Worm (Caenorhabditis elegans): ENCODE data around the gene D1005.10.

Gene D1005.10

DNA sequence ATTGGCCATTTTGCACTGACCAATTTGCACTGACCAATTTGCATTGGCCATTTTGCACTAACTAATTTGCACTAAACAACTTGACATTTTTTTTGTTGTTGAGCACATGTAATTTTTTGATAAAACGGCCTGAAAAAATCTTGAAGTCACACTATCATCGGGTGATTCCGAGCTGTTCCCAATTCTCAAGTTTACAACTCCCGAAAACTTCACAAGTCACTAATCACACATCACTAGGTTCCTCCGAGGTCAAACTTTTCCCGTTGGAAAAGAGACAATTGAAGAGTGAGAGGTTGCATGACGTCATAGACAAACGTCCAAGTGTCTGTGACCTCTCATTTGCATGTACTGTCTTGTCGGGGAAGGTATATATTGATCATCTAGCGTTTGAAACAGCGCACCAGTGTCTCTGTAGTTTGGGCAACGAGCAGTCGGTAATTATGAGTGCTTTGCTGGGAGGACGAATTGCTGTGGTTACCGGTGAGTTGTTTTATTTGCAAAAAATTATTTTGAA lies at the start of gene D1005.10, which contains the start of gene dhs-25:
Gene D1005.10 (minus strand): TSS at position 51 of the 514 bp plus-strand sequence.
Gene dhs-25 (plus strand): TSS at position 398 of the 514 bp plus-strand sequence.
- TF ChIP-seq him-1 (tag; optimal IDR thresholded peaks at IDR 0.05) (no peak), dao-5 (tag; optimal IDR thresholded peaks at IDR 0.05) (no peak), W03F9.2 (tag; optimal IDR thresholded peaks at IDR 0.05) (peak; percentile 53)

DNA sequence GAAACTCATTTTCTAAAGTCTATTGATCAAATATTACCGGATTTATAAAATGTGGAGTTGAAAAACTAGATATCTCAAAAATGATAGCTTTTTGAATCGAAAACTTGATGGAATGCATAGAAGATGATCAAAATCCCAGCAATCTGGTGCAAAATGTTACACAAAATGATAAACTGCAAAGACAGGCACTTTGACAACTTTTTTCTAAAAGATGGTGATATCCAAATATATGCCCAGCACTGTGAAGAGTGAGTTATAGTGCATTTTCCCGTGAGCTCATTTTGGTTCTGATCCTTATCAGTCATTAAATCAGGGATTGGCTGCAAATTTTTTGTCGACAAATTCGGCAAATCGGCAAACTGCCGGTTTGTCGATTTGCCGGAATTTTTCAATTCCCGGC lies 49.3 kb upstream of the D1005.10 start, which contains the start of gene K06A9.3:
Gene K06A9.3 (minus strand): TSS at position 101 of the 400 bp plus-strand sequence.
- TF ChIP-seq him-1 (tag; optimal IDR thresholded peaks at IDR 0.05) (no peak), dao-5 (tag; optimal IDR thresholded peaks at IDR 0.05) (no peak), W03F9.2 (tag; optimal IDR thresholded peaks at IDR 0.05) (no peak)

DNA sequence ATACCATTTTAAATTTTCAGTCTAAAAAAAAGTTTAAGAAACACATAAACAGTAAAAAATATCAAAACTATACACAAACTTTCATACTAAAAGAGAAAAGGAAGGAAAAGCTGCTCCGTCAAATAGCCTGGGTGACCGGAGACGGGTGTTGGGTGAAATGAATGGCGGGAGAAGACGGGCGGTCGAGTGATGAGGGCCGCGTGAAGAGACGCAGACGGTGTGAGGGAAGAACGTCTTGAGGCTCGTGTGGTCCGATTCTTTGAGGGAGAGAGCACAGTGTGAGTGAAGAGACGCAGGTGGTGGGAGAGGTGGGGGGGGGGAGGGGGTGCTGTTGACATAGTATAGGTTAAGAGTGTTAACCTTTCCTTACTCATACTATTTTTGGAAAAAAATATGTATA lies 43.0 kb upstream of the D1005.10 start:
- TF ChIP-seq W03F9.2 (tag; optimal IDR thresholded peaks at IDR 0.05), result no peak
- peak; percentile 37 for TF ChIP-seq him-1 (tag; optimal IDR thresholded peaks at IDR 0.05)
- no peak for TF ChIP-seq dao-5 (tag; optimal IDR thresholded peaks at IDR 0.05)

DNA sequence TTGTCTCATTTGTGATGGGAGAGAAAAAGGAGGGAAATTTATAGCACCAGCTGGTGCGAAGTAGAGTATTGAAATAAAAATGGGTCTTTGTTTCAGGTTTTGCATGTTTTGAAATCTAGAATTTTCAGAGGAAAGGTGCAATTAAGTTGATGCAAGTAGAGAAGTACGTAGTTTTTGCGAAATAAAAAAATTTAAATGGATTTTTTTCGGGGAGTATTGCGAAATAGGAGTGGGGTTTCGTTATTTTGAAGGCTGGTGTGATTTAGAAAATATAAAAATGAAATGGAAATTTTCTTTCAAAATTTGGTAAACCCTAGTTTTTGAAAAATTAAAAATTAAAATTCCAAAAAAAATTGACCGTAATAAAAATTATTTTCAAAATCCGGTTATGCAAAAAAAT lies 42.1 kb upstream of the D1005.10 start:
- TF ChIP-seq dao-5 (tag; optimal IDR thresholded peaks at IDR 0.05) (no peak), W03F9.2 (tag; optimal IDR thresholded peaks at IDR 0.05) (no peak), him-1 (tag; optimal IDR thresholded peaks at IDR 0.05) (no peak)

DNA sequence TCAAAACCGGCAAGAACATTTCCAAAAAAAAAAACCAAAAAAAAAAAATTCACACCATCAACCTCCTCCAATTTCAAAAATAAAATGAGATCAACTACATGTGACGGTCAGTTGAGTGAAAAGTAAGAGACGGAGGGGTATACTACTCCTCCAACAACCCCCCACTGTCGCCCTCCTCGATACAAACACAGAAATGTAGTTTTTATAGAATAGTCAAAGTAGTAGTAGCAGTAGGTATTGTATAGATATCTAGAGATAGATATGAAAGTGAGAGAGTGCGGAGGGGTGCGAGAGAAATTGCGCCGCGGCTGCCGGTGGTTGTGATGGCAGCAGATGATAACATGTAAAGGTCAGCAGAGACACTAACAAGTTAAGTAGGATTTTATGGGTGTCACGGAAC lies 41.4 kb upstream of the D1005.10 start:
- no peak for TF ChIP-seq him-1 (tag; optimal IDR thresholded peaks at IDR 0.05)
- TF ChIP-seq W03F9.2 (tag; optimal IDR thresholded peaks at IDR 0.05), result no peak
- TF ChIP-seq dao-5 (tag; optimal IDR thresholded peaks at IDR 0.05), result no peak

DNA sequence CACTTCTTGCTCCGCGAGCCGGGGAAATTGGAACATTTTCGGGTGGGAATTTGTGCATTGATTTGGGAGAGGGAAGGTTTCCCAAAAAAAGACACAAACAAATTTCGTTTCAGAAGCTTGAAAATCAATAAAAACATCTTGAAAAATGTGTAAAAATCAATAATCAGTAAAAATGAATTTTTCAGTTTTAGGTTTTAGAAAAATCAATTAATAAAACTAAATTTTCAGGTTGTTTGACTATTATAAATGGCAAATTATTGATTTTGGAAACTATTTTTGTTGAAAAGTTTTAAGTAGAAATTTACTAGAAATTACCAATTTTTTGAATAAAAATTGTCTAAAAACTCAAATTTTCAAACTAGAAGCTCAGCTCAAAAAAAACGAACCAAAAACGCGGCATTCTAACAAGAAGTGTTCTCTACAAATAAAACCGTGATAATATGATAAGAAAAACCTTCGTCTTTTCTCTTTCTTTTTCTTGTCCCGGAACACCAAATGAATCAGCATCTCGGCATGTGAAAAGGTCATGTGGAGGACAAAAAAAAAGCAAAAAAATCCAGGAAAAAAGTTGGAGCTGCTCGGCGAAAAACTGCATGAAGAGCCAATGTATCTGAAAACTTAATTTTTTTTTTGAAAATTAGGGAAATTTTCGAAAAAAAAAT lies 39.7 kb upstream of the D1005.10 start:
- TF ChIP-seq him-1 (tag; optimal IDR thresholded peaks at IDR 0.05) (no peak), W03F9.2 (tag; optimal IDR thresholded peaks at IDR 0.05) (no peak), dao-5 (tag; optimal IDR thresholded peaks at IDR 0.05) (no peak)

DNA sequence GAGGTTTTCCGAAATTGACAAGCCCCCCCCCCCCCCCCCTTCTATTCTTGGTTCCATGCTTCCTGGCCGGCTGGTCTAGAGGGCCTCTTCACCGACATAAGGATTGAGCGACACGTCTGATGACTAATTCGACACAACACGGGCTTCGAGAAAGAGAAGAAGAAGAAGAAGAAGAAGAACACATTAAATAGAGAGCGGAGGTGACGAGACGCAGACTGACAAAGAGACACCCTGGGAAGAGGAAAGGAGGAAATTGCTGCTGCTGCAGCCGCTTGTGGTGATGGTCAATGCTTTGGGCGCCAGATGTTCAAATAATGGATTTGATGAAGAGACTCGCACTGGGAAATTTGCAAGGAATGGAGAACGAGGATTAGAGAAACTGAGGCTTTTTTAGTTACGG lies 38.6 kb upstream of the D1005.10 start:
- TF ChIP-seq dao-5 (tag; optimal IDR thresholded peaks at IDR 0.05) (no peak), W03F9.2 (tag; optimal IDR thresholded peaks at IDR 0.05) (no peak), him-1 (tag; optimal IDR thresholded peaks at IDR 0.05) (no peak)

DNA sequence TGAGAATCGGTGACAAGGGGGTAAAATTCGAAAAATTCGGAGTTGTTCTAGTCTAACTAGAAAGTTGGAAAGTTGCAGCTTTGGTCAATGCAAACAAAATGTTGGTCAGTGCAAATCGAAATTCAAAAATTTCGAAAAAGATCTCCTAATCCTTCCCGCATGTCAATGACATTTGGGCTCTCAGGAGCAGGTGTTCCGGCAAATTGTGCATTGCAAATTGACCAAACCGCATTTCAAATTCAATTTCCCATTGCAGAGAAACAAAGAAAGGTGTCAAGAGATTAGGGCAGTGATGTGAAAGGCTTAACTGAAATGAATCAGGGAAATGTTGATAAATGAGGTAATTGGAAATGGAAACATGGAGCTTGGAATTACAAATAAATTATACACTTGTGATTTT lies 37.3 kb upstream of the D1005.10 start:
- TF ChIP-seq W03F9.2 (tag; optimal IDR thresholded peaks at IDR 0.05), result no peak
- no peak for TF ChIP-seq dao-5 (tag; optimal IDR thresholded peaks at IDR 0.05)
- TF ChIP-seq him-1 (tag; optimal IDR thresholded peaks at IDR 0.05), result no peak

DNA sequence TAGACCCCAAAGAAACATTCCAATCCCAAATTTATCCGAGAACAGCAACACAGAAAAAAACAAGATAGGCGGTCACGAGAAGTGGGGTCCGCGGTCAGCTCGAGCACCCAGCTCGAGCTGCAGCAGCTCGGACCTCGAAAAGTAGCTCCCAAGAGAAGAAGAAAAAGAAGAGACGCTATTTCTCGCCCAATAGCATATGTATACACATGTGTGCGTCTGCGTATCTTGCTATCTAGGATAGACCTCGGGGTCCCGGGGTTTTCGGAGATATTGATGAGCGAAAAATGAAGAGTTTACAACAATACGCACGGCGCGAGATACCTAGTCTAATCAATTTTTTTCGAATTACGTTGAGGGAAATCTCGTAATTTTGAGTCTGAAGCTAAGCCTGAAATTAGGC lies 36.1 kb upstream of the D1005.10 start:
- TF ChIP-seq dao-5 (tag; optimal IDR thresholded peaks at IDR 0.05) (no peak), him-1 (tag; optimal IDR thresholded peaks at IDR 0.05) (peak; percentile 55), W03F9.2 (tag; optimal IDR thresholded peaks at IDR 0.05) (no peak)

DNA sequence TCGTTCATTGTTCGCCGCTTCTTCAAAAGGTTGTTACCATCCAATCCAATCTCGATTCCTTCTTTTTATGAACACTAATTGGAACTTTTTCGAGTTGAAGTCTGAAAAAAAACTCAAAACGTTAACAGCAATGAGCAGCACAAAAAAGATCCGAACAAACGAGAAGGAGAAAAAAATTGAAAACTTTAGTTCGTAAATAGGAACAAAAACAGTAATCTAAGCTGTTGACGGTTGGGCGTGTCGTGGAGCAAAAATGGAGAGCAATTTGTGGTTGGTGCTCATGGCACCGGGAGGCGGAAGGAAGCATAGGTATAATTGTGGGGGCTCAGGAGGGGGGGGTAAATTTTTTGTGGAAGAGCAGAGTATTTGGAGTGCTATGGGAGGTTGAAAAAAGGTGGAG lies 35.4 kb upstream of the D1005.10 start, which contains the start of gene toca-1:
Gene toca-1 (minus strand): TSS at position 101 of the 400 bp plus-strand sequence.
- no peak for TF ChIP-seq W03F9.2 (tag; optimal IDR thresholded peaks at IDR 0.05)
- TF ChIP-seq him-1 (tag; optimal IDR thresholded peaks at IDR 0.05), result no peak
- TF ChIP-seq dao-5 (tag; optimal IDR thresholded peaks at IDR 0.05), result no peak

DNA sequence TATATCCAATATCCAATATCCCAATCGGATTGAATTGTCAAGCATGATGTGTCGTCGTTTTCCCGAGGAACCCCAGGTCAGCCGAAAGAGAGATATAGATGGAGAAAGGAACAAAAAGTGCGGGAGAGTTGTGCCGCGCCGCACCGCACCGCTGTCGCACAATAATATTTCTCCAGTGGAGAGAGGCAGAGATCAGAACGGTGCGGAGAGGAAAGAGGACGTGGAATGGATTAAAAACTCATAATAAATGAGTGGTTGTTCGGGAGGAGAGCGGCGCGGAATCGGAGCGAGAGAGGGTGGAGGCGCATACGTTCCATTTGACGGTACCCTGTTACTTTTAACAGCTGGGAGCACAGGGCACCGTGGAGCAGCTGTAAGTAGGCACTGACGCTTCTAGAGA lies 31.5 kb upstream of the D1005.10 start:
- no peak for TF ChIP-seq dao-5 (tag; optimal IDR thresholded peaks at IDR 0.05)
- no peak for TF ChIP-seq W03F9.2 (tag; optimal IDR thresholded peaks at IDR 0.05)
- no peak for TF ChIP-seq him-1 (tag; optimal IDR thresholded peaks at IDR 0.05)

DNA sequence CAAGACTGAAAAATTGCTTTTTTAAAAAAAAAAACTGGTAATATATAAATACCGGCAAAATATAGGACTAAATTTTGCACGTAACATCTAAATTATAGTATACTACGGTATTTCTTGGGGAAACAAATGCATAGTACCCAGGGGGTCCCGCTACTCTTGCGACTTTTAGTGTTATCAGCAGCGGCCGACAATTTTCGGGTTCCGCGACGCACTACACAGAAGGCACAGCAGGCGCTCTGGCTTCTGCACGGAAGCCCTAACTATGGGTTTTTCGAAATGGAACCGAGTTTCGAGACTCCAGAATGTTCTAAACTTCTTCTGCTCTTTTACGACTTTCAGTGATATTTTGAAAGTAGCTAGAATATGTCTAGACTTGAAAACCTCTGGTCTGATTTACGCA lies 30.6 kb upstream of the D1005.10 start:
- TF ChIP-seq dao-5 (tag; optimal IDR thresholded peaks at IDR 0.05) (no peak), him-1 (tag; optimal IDR thresholded peaks at IDR 0.05) (no peak), W03F9.2 (tag; optimal IDR thresholded peaks at IDR 0.05) (no peak)

DNA sequence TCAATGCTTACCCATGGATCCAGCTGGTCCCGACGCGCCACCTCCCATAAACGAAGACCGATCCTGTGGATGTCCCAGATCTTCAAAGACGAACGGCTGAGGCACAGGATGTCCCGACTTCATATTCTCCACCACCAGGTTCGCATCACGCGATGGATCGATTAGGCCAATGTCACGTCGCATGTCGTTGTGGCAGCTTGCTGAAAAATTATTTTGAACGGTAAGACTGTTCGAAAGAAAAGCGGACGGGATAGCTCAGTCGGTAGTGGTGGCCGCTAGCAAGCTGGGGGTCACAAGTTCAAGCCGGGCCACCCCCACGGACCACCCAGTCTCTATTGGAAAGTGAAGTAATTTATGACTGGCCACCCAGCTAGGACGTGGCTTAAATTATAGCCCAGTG lies 27.2 kb upstream of the D1005.10 start:
- no peak for TF ChIP-seq W03F9.2 (tag; optimal IDR thresholded peaks at IDR 0.05)
- no peak for TF ChIP-seq him-1 (tag; optimal IDR thresholded peaks at IDR 0.05)

DNA sequence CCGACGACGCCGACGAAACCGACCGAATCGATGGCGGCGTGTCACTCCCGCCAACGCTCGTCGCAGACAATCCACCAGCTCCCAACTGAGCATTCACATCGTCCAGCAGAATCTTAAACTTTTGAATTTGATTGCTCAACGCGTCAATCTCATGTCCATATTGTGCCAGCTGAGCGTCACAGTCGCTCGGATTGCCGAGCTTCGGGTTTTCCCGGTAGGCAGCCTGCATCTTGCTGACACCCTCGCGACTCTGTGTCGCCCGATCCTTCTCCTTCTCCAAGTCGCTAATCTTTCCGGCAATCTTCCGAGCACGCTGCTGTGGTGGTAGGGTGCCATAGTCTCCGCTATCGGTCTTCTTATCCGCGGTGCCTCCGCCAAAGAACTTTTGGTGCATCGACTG lies 26.3 kb upstream of the D1005.10 start:
- no peak for TF ChIP-seq dao-5 (tag; optimal IDR thresholded peaks at IDR 0.05)

DNA sequence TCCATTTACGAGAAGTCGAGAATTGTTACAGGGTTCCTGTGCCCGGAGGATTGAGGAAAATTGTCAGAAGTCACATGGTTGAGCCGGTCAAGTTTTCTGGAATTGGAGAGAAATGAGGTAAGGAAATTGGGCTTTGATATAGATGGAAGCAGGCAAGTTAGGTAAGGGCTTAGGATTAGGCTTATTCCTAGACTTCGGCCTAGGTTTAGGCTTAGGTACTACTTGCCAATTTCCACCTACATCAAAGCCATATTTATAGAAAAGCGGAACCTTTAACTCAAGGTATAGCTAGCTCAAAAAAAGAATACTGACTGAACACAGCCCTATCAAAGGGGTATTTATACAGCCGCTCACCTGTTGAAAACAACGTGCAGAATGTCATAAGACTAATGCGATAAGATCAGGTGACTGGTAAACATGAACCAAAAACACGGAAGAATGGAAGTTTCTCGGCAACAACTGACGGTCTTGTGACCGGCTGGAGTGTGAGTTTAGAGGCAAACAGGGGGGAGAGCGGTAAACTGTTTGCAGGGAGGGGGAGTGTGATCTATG lies 18.6 kb upstream of the D1005.10 start:
- TF ChIP-seq dao-5 (tag; optimal IDR thresholded peaks at IDR 0.05), result no peak

Data from whole organism, L4/young adult.